Worm (Caenorhabditis elegans) whole organism, L4 larva: Measurements from ENCODE around the gene F40F8.5.

Source experiments
- D1046.2 ChIP-seq: fragments of 200-800 bp; sonication (Bioruptor generic); IDR thresholded peaks from 2 replicates; pipeline ENCODE4 v1.3.6; 2022; ENCODE audit warnings: missing genetic modification characterization, missing compliant biosample characterization
- F26F4.8 ChIP-seq: fragments of 200-800 bp; sonication (Bioruptor generic); conservative IDR thresholded peaks from 2 replicates; pipeline ENCODE4 v1.3.6; 2022; ENCODE audit warnings: missing genetic modification characterization, missing compliant biosample characterization
- F37D6.2 ChIP-seq: sonication (generic microtip); optimal IDR thresholded peaks from 2 replicates; lab custom pipeline; 2016; ENCODE audit warnings: mild to moderate bottlenecking, missing genetic modification characterization, missing compliant biosample characterization
- F49E8.2 ChIP-seq: sonication (generic microtip); optimal IDR thresholded peaks from 2 replicates; lab custom pipeline; 2016; ENCODE audit warnings: missing compliant biosample characterization, mild to moderate bottlenecking, missing genetic modification characterization, borderline replicate concordance
- T20F7.1 ChIP-seq: fragments of 200-800 bp; sonication (Bioruptor generic); optimal IDR thresholded peaks from 2 replicates; lab custom pipeline; 2018; ENCODE audit warnings: mild to moderate bottlenecking, missing genetic modification characterization, missing compliant biosample characterization
- T26A8.4 ChIP-seq: fragments of 200-800 bp; sonication (Bioruptor generic); IDR thresholded peaks from 2 replicates; pipeline ENCODE4 v1.3.6; 2022; ENCODE audit warnings: missing genetic modification characterization, missing compliant biosample characterization
- Y48G9A.11 ChIP-seq: fragments of 200-800 bp; sonication (Bioruptor generic); IDR thresholded peaks from 2 replicates; pipeline ENCODE4 v1.3.6; 2022; ENCODE audit warnings: missing genetic modification reagents, missing genetic modification characterization, missing compliant biosample characterization
- Y75B8A.6 ChIP-seq: fragments of 200-800 bp; sonication (Bioruptor generic); IDR thresholded peaks from 2 replicates; pipeline ENCODE4 v1.3.6; 2022; ENCODE audit warnings: missing genetic modification reagents, missing genetic modification characterization, missing compliant biosample characterization
- ZK337.2 ChIP-seq: fragments of 200-800 bp; sonication (Bioruptor generic); IDR thresholded peaks from 2 replicates; pipeline ENCODE4 v1.3.6; 2022; ENCODE audit warnings: missing genetic modification reagents, missing genetic modification characterization, missing compliant biosample characterization
- aha-1 ChIP-seq: fragments of 150-350 bp; peaks from one replicate; lab custom pipeline; 2014; ENCODE audit warnings: missing biosample characterization, missing genetic modification characterization
- aly-2 ChIP-seq: sonication (generic microtip); optimal IDR thresholded peaks from 2 replicates; lab custom pipeline; 2018; ENCODE audit warnings: missing biosample characterization, missing genetic modification characterization
- ama-1 ChIP-seq: fragments of 150-350 bp; optimal IDR thresholded peaks from 2 replicates; lab custom pipeline; 2014; ENCODE audit warnings: inconsistent platforms, mixed read lengths
- arid-1 ChIP-seq: fragments of 200-800 bp; sonication (Bioruptor generic); conservative IDR thresholded peaks from 2 replicates; pipeline ENCODE4 v1.3.6; 2022; ENCODE audit warnings: missing genetic modification reagents, missing genetic modification characterization, missing compliant biosample characterization
- ceh-20 ChIP-seq: fragments of 200-800 bp; sonication (Bioruptor generic); IDR thresholded peaks from 2 replicates; pipeline ENCODE4 v1.3.6; 2022; ENCODE audit warnings: missing genetic modification reagents, missing genetic modification characterization, missing compliant biosample characterization
- ceh-28 ChIP-seq: fragments of 150-350 bp; optimal IDR thresholded peaks from 2 replicates; lab custom pipeline; 2014; ENCODE audit warnings: missing biosample characterization, missing genetic modification reagents, missing genetic modification characterization
- daf-12 ChIP-seq: fragments of 150-350 bp; optimal IDR thresholded peaks from 2 replicates; lab custom pipeline; 2014; ENCODE audit warnings: missing biosample characterization, missing genetic modification reagents, missing genetic modification characterization
- dmd-6 ChIP-seq: fragments of 200-800 bp; sonication (Bioruptor generic); IDR thresholded peaks from 2 replicates; pipeline ENCODE4 v1.3.6; 2022; ENCODE audit warnings: missing genetic modification reagents, missing genetic modification characterization, missing compliant biosample characterization
- dmd-9 ChIP-seq: fragments of 200-800 bp; sonication (Bioruptor generic); IDR thresholded peaks from 2 replicates; pipeline ENCODE4 v1.3.6; 2022; ENCODE audit warnings: missing genetic modification reagents, missing genetic modification characterization, missing compliant biosample characterization
- egl-43 ChIP-seq: fragments of 200-800 bp; sonication (Bioruptor generic); IDR thresholded peaks from 2 replicates; pipeline ENCODE4 v1.3.6; 2022; ENCODE audit warnings: missing genetic modification reagents, missing genetic modification characterization, missing compliant biosample characterization
- fkh-10 ChIP-seq: fragments of 150-350 bp; optimal IDR thresholded peaks from 2 replicates; lab custom pipeline; 2014; ENCODE audit warnings: missing biosample characterization, missing genetic modification reagents, missing genetic modification characterization
- hif-1 ChIP-seq, 2 experiments: sonication (generic microtip); optimal IDR thresholded peaks; 2 replicates each; lab custom pipeline; 2016 to 2017; ENCODE audit warnings: missing compliant biosample characterization in 2 of 2, missing genetic modification characterization in 2 of 2, missing genetic modification reagents in 2 of 2, missing genotype in 2 of 2, mild to moderate bottlenecking in 1 of 2
- hlh-11 ChIP-seq: fragments of 200-800 bp; sonication (Bioruptor generic); optimal IDR thresholded peaks from 2 replicates; lab custom pipeline; 2018; ENCODE audit warnings: mild to moderate bottlenecking, missing genetic modification characterization, missing compliant biosample characterization
- hlh-30 ChIP-seq: sonication (generic microtip); optimal IDR thresholded peaks from 2 replicates; lab custom pipeline; 2017; ENCODE audit warnings: antibody characterized with exemption, mild to moderate bottlenecking, missing genetic modification characterization, missing compliant biosample characterization; ENCODE audit not compliant: insufficient read depth
- hmg-1.1 ChIP-seq: fragments of 200-800 bp; sonication (Bioruptor generic); IDR thresholded peaks from 2 replicates; pipeline ENCODE4 v1.3.6; 2022; ENCODE audit warnings: missing genetic modification reagents, missing genetic modification characterization, missing compliant biosample characterization
- lim-7 ChIP-seq: fragments of 200-800 bp; sonication (Bioruptor generic); IDR thresholded peaks from 2 replicates; pipeline ENCODE4 v1.3.6; 2022; ENCODE audit warnings: missing genetic modification characterization, missing compliant biosample characterization
- lin-1 ChIP-seq: fragments of 200-800 bp; sonication (Bioruptor generic); IDR thresholded peaks from 2 replicates; pipeline ENCODE4 v1.3.6; 2022; ENCODE audit warnings: missing genetic modification reagents, missing genetic modification characterization, missing compliant biosample characterization
- lin-38 ChIP-seq: fragments of 200-800 bp; sonication (Bioruptor generic); IDR thresholded peaks from 2 replicates; pipeline ENCODE4 v1.3.6; 2022; ENCODE audit warnings: missing genetic modification reagents, missing genetic modification characterization, missing compliant biosample characterization
- lin-39 ChIP-seq: fragments of 150-350 bp; optimal IDR thresholded peaks from 2 replicates; lab custom pipeline; 2014; ENCODE audit warnings: missing biosample characterization, missing genetic modification reagents, missing genetic modification characterization
- lsy-2 ChIP-seq, 2 experiments: fragments of 150-350 bp in 1 of 2; sonication (generic microtip) in 1 of 2; optimal IDR thresholded peaks; 2 replicates each; lab custom pipeline; 2014 to 2017; ENCODE audit warnings: missing biosample characterization in 2 of 2, missing genetic modification characterization in 2 of 2
- mdl-1 ChIP-seq, 2 experiments: fragments of 150-350 bp in 1 of 2; sonication (generic microtip) in 1 of 2; optimal IDR thresholded peaks; 2 replicates each; lab custom pipeline; 2014 to 2017; ENCODE audit warnings: missing biosample characterization in 2 of 2, missing genetic modification characterization in 2 of 2
- mep-1 ChIP-seq: fragments of 150-350 bp; sonication (generic microtip); optimal IDR thresholded peaks from 3 replicates; lab custom pipeline; 2014; ENCODE audit warnings: missing biosample characterization, missing genetic modification characterization
- mes-2 ChIP-seq: sonication (generic microtip); optimal IDR thresholded peaks from 2 replicates; lab custom pipeline; 2016; ENCODE audit warnings: missing genotype, mild to moderate bottlenecking, missing genetic modification characterization, missing compliant biosample characterization; ENCODE audit not compliant: poor library complexity, severe bottlenecking
- mxl-2 ChIP-seq: fragments of 200-800 bp; sonication (Bioruptor generic); conservative IDR thresholded peaks from 2 replicates; pipeline ENCODE4 v1.3.6; 2022; ENCODE audit warnings: missing genetic modification reagents, missing genetic modification characterization, missing compliant biosample characterization
- nhr-10 ChIP-seq: fragments of 150-350 bp; optimal IDR thresholded peaks from 2 replicates; lab custom pipeline; 2014; ENCODE audit warnings: missing biosample characterization, missing genetic modification characterization
- nhr-102 ChIP-seq: sonication (generic microtip); optimal IDR thresholded peaks from 2 replicates; lab custom pipeline; 2016; ENCODE audit warnings: mild to moderate bottlenecking, missing genetic modification characterization, moderate library complexity, missing compliant biosample characterization
- nhr-25 ChIP-seq: sonication (generic microtip); optimal IDR thresholded peaks from 2 replicates; lab custom pipeline; 2017; ENCODE audit warnings: missing genetic modification characterization, mild to moderate bottlenecking, missing compliant biosample characterization, antibody characterized with exemption, moderate library complexity, borderline replicate concordance; ENCODE audit not compliant: insufficient read depth
- nhr-28 ChIP-seq: fragments of 150-350 bp; optimal IDR thresholded peaks from 2 replicates; lab custom pipeline; 2014; ENCODE audit warnings: missing biosample characterization, missing genetic modification characterization
- nhr-41 ChIP-seq: fragments of 200-800 bp; sonication (Bioruptor generic); IDR thresholded peaks from 2 replicates; pipeline ENCODE4 v1.3.6; 2022; ENCODE audit warnings: missing genetic modification reagents, missing genetic modification characterization, missing compliant biosample characterization
- nhr-42 ChIP-seq: fragments of 200-800 bp; sonication (Bioruptor generic); IDR thresholded peaks from 2 replicates; pipeline ENCODE4 v1.3.6; 2022; ENCODE audit warnings: missing genetic modification characterization, missing compliant biosample characterization
- nhr-48 ChIP-seq: sonication (generic microtip); optimal IDR thresholded peaks from 2 replicates; lab custom pipeline; 2016; ENCODE audit warnings: mild to moderate bottlenecking, missing genetic modification characterization, missing compliant biosample characterization
- pha-4 ChIP-seq, 2 experiments: fragments of 150-350 bp in 1 of 2; fragments of 200-800 bp in 1 of 2; sonication (Bioruptor generic) in 1 of 2; IDR thresholded peaks in 1 of 2; optimal IDR thresholded peaks in 1 of 2; 2 replicates each; pipeline versions ENCODE4 v1.3.6 to Lab custom; 2014 to 2022; ENCODE audit warnings: missing genetic modification characterization in 2 of 2, missing genetic modification reagents in 2 of 2, missing biosample characterization in 1 of 2, missing compliant biosample characterization in 1 of 2
- rbr-2 ChIP-seq: sonication (generic microtip); optimal IDR thresholded peaks from 2 replicates; lab custom pipeline; 2016; ENCODE audit warnings: missing genotype, missing genetic modification characterization, missing compliant biosample characterization
- saeg-2 ChIP-seq: fragments of 200-800 bp; sonication (Bioruptor generic); IDR thresholded peaks from 2 replicates; pipeline ENCODE4 v1.3.6; 2022; ENCODE audit warnings: missing genetic modification reagents, missing genetic modification characterization, missing compliant biosample characterization
- set-16 ChIP-seq: fragments of 200-800 bp; sonication (Bioruptor generic); IDR thresholded peaks from 2 replicates; pipeline ENCODE4 v1.3.6; 2022; ENCODE audit warnings: missing genetic modification reagents, missing genetic modification characterization, missing compliant biosample characterization
- snpc-1.2 ChIP-seq: fragments of 200-800 bp; sonication (Bioruptor generic); IDR thresholded peaks from 2 replicates; pipeline ENCODE4 v1.3.6; 2022; ENCODE audit warnings: missing genetic modification reagents, missing genetic modification characterization, missing compliant biosample characterization
- tag-97 ChIP-seq: fragments of 200-800 bp; sonication (Bioruptor generic); IDR thresholded peaks from 2 replicates; pipeline ENCODE4 v1.3.6; 2022; ENCODE audit warnings: missing genetic modification characterization, missing compliant biosample characterization
- vab-7 ChIP-seq: fragments of 200-800 bp; sonication (Bioruptor generic); IDR thresholded peaks from 2 replicates; pipeline ENCODE4 v1.3.6; 2022; ENCODE audit warnings: missing genetic modification reagents, missing genetic modification characterization, missing compliant biosample characterization
- zag-1 ChIP-seq: fragments of 150-350 bp; optimal IDR thresholded peaks from 2 replicates; lab custom pipeline; 2014; ENCODE audit warnings: missing biosample characterization, missing genetic modification characterization

The F40F8.5 gene

DNA sequence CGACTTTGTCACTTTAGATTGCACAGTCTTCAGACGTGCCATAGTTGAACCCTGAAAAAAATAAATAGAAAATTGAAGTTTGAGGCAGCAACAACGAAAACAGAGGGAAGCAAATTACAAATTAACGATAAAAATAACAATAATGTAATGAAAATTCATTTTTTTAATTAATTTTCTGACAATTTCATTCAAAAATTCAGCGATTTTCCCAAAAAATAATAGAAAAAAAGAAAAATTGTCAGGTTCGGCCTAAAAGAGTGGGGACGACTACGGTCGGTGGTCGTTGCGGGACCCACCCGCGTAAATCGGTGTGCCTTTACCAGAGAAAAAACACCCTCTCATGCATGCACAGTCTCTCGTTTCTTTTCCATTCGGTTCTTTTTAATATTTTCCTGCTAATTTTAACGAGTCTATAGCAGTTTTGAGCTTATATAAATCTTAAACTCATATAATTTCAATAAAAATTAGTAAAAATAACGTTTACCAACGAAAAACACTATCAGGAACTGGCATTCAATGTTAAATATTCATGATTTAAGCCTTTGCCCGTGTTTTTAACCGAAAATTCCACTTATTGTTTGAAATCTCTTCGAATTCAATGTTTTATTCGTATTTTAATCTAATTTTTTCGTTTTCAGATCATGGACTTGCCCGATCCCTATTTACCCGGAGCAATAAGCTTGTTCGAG is 8.3 kb downstream of the F40F8.5 start, which contains the start of the genes rps-9 and lsm-1 (continued):
- TF ChIP-seq lin-39 = no peak
- TF ChIP-seq T20F7.1 = no peak
- peak in 1 of 2 experiments; percentile 64 for TF ChIP-seq hif-1 (tag; optimal IDR thresholded peaks at IDR 0.05; lab: Kevin White, UChicago)
- TF ChIP-seq fkh-10 (GFP tag; lab: Kevin White, UChicago) = peak; percentile 40
- no peak for TF ChIP-seq nhr-10
- no peak for TF ChIP-seq set-16 (GFP tag; lab: Robert Waterston, UW)
- TF ChIP-seq ZK337.2 (GFP tag; lab: Robert Waterston, UW) = no peak
- TF ChIP-seq hlh-30 (tag; lab: Kevin White, UChicago) = peak; percentile 58
- TF ChIP-seq ceh-28 (tag; lab: Kevin White, UChicago) = no peak
- TF ChIP-seq D1046.2 (GFP tag; lab: Robert Waterston, UW) = no peak
- peak; percentile 71 for TF ChIP-seq mep-1 (tag; lab: Kevin White, UChicago)
- peak; percentile 43 for TF ChIP-seq rbr-2 (tag; lab: Kevin White, UChicago)
- TF ChIP-seq ceh-20 (GFP tag; lab: Robert Waterston, UW) = no peak
- TF ChIP-seq Y75B8A.6 (GFP tag; lab: Robert Waterston, UW) = no peak
- TF ChIP-seq nhr-25 (tag; lab: Kevin White, UChicago) = no peak
- peak; percentile 25; the same call in 1 of the 2 replicates for TF ChIP-seq dmd-6
- no peak for TF ChIP-seq nhr-102
- TF ChIP-seq mdl-1 (tag; optimal IDR thresholded peaks at IDR 0.05; lab: Kevin White, UChicago) = no peak
- peak; percentile 60; the same call in 1 of the 2 replicates for TF ChIP-seq hmg-1.1
- TF ChIP-seq vab-7 (GFP tag; lab: Robert Waterston, UW) = no peak
- TF ChIP-seq dmd-9 (GFP tag; lab: Robert Waterston, UW) = no peak
- no peak for TF ChIP-seq aly-2
- TF ChIP-seq mxl-2 (GFP tag; lab: Robert Waterston, UW) = no peak
- TF ChIP-seq mes-2 (tag; lab: Kevin White, UChicago) = peak; percentile 84
- peak; percentile 57 for TF ChIP-seq hlh-11
- no peak for TF ChIP-seq saeg-2 (GFP tag; lab: Robert Waterston, UW)
- TF ChIP-seq lsy-2 (tag; optimal IDR thresholded peaks at IDR 0.05; lab: Kevin White, UChicago) = peak; percentile 49 to 98
- TF ChIP-seq ama-1 = peak; percentile 32
- no peak for TF ChIP-seq nhr-41 (GFP tag; lab: Robert Waterston, UW)
- TF ChIP-seq lin-1 (GFP tag; lab: Robert Waterston, UW) = no peak
- no peak for TF ChIP-seq T26A8.4
- no peak for TF ChIP-seq F37D6.2 (tag; lab: Kevin White, UChicago)

DNA sequence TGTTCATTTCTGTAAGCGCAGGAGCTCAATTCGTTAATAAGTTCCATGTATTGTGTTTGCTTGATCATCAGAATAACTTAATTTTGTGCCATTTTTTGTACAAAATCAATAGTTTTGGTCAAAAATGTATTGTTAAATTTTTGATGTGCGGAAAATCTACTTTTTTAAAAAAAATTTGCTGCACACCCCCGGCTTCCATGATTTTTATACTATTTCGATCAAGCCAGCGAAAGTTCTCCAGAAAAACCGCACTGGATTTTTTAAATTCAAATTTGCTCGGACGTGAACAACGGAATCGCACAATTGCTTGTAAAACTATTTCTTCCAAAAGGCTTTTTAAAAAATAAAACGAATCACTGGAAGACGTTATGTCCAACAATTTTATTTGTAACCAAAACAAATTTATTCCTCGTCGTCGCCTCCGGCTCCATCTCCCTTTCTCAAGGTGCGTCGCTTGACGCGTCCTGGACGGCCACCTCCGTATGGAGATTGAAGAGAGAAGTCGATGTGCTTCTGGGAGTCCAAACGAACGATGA is 9.6 kb downstream of the F40F8.5 start:
- TF ChIP-seq nhr-42 = no peak
- peak; percentile 45 for TF ChIP-seq aly-2
- peak; percentile 13 for TF ChIP-seq aha-1 (tag; lab: Kevin White, UChicago)
- no peak; the same call in 1 of the 2 replicates for TF ChIP-seq F26F4.8 (GFP tag; lab: Robert Waterston, UW)
- TF ChIP-seq egl-43 = no peak
- peak; percentile 39; the same call in 1 of the 2 replicates for TF ChIP-seq snpc-1.2
- 0 out of 2 replicates have a peak, but pooled peaks have one; percentile 27 for TF ChIP-seq lim-7 (GFP tag; lab: Robert Waterston, UW)
- TF ChIP-seq arid-1 (GFP tag; lab: Robert Waterston, UW) = peak; percentile 17; the same call in 1 of the 2 replicates
- TF ChIP-seq zag-1 (tag; lab: Kevin White, UChicago) = no peak
- TF ChIP-seq lin-38 = peak; percentile 59; the same call in 1 of the 2 replicates
- no peak for TF ChIP-seq hif-1 (tag; optimal IDR thresholded peaks at IDR 0.05; lab: Kevin White, UChicago)
- 0 out of 2 replicates have a peak, but pooled peaks have one; percentile 30 for TF ChIP-seq vab-7 (GFP tag; lab: Robert Waterston, UW)
- TF ChIP-seq tag-97 = no peak
- TF ChIP-seq F49E8.2 (tag; lab: Kevin White, UChicago) = peak; percentile 62
- no peak for TF ChIP-seq nhr-28 (tag; lab: Kevin White, UChicago)
- TF ChIP-seq daf-12 (tag; lab: Kevin White, UChicago) = no peak
- TF ChIP-seq Y48G9A.11 (GFP tag; lab: Robert Waterston, UW) = 0 out of 2 replicates have a peak, but pooled peaks have one; percentile 34
- peak; percentile 9; the same call in 1 of the 2 replicates for TF ChIP-seq lin-1 (GFP tag; lab: Robert Waterston, UW)
- TF ChIP-seq nhr-48 = no peak
- TF ChIP-seq pha-4 (GFP tag; IDR thresholded peaks at IDR 0.05; lab: Robert Waterston, UW) = 0 out of 2 replicates have a peak, but pooled peaks have one; percentile 20
- no peak for TF ChIP-seq pha-4 (tag; optimal IDR thresholded peaks at IDR 0.05; lab: Kevin White, UChicago)
